Worm (Caenorhabditis elegans) whole organism, young adult: ENCODE measurements around the gene sru-30.

ENCODE experiments used
- fkh-3 ChIP-seq: sonication (generic microtip); optimal IDR thresholded peaks from 2 replicates; lab custom pipeline; 2016; ENCODE audit warnings: mild to moderate bottlenecking, missing genetic modification characterization, missing compliant biosample characterization
- mes-4 ChIP-seq: sonication (generic microtip); optimal IDR thresholded peaks from 2 replicates; lab custom pipeline; 2016; ENCODE audit warnings: missing genotype, missing genetic modification characterization, missing compliant biosample characterization
- nfya-1 ChIP-seq: sonication (generic microtip); optimal IDR thresholded peaks from 2 replicates; lab custom pipeline; 2017; ENCODE audit warnings: antibody characterized with exemption, missing compliant biosample characterization, missing genetic modification characterization, borderline replicate concordance; ENCODE audit not compliant: insufficient read depth

DNA sequence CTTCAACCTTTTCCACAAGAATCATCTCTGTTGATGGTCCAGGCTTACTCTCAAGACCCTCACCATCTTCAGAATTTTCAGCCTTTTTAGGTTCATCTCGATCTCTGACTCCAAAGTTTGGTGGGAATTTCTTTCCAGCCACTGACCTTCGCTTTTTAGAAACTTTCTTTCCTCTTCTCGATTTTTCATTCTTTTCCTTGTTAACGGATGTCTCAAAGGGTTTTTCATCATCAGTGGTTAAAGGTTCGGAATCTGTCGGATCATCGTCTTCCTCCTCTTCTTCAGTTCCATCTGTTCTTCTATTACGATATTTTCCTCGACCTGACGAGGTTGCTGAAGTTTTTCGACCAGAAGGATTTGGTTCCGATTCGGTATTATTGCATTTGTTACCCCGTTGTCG is 34.9 kb downstream of the sru-30 start:
- no peak for TF ChIP-seq nfya-1
- no peak for TF ChIP-seq fkh-3 (tag; lab: Kevin White, UChicago)
- TF ChIP-seq mes-4 (tag; lab: Kevin White, UChicago), result no peak
